Worm (Caenorhabditis elegans): ENCODE data around the gene F55B11.7.
A peak's percentile ranks its signal among the peaks of the same experiment; 100 is the strongest.

Gene F55B11.7

DNA sequence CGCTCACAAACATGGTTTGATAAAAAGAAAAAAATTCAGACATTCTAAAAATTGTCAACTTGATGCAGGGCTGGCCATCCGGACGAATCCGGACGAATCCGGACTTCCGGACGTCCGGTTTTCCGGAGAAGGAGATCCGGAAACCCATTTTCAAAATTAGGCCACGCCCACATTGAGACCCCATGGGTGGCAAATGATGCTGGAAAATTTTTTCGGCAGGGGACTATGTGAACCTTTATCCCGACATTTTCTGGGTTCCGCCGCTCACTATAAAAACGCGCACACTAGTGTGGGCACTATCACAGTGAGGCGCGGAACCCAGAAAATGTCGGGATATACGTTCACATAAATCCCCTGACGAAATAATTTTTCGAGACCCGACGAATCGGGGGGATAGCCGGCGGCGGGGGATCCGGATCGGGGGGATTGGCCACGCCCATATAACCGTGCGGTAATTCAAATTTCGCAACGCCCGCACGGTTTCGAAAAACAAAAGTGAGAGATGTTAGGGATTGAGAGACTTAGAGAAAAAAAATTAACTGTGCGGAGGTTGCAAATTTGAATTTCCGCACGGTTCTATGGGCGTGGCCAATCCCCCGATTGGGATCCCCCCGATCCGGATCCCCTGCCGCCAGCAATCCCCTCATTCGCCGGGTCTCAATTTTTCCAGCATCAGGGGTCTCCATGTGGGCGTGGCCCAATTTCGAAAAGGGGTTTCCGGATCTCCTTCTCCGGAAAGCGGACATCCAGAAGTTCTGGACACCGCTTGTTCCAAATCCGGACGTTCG is 33.9 kb downstream of the F55B11.7 start:
- TF ChIP-seq lsy-2 (tag; optimal IDR thresholded peaks at IDR 0.05) (no peak), cnd-1 (tag; optimal IDR thresholded peaks at IDR 0.05) (no peak), ceh-39 (tag; optimal IDR thresholded peaks at IDR 0.05) (no peak)

DNA sequence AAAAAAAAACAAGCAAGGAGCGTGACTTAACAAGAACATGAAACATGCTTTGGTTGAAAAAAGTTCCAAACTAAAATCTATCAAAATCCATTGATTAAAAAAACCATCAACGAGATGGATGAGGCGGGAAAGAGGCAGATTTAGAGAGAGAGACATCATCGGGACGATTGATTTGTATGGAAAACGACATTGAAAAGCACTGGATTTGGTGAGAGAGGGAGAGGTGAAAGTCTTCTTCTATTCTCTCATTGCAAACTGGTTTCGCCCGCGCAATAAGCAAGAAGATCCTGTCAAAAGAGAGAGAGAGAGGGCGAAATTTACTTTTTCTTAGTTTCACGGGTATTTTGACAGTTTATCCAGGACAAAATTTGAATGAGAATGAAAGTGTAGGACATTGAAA is 36.7 kb downstream of the F55B11.7 start:
- TF ChIP-seq pha-4 (tag; optimal IDR thresholded peaks at IDR 0.05) (no peak), flh-1 (GFP tag; optimal IDR thresholded peaks at IDR 0.05) (no peak), hlh-1 (tag; optimal IDR thresholded peaks at IDR 0.05) (no peak), zip-8 (tag; optimal IDR thresholded peaks at IDR 0.05) (no peak), ztf-11 (tag; optimal IDR thresholded peaks at IDR 0.05) (no peak), blmp-1 (tag; optimal IDR thresholded peaks at IDR 0.05) (peak; percentile 28)

DNA sequence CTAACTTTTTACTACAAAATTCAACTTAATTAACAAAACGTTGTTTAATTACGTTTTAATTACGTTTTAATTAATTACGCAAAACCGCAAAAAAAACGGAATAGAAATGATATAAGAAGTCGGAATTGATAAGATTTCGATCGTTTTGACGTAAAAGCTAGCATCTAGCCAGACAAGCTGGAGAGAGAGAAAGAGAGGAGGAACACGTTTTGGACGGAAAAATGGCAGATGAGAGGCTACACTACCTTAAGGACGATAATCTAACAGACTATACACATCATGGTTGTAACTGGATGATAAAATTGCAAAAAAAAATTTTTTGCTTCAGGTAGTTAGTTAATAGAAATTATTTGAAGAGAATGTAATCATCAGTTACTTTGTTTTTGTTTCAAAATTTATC is 37.6 kb downstream of the F55B11.7 start:
- TF ChIP-seq mep-1 (tag; optimal IDR thresholded peaks at IDR 0.05) (no peak), elt-3 (tag; optimal IDR thresholded peaks at IDR 0.05) (no peak), nhr-76 (tag; optimal IDR thresholded peaks at IDR 0.05) (no peak), lsy-2 (tag; optimal IDR thresholded peaks at IDR 0.05) (no peak)

DNA sequence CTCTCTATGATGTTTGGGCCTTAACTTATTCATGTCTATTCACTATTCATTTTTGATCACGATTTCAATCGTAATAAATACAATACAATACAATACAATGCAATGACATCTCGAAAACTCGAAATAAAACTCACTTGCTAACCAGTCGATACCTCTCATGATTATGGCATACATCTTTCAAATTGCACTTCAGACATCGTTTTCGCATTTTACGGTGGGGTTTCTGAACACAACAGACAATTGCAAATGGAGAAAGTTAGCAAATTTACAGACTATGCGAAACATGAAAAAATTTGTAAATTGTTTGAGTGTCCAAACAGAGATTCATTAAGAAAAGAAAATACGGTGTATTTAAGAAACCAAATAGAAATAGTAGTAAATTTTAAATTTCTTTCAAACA is 38.4 kb downstream of the F55B11.7 start, which contains the start of gene paqr-3:
Gene paqr-3, minus strand, starts transcription at position 210 of the 400 bp plus-strand sequence.
- TF ChIP-seq bed-3 (GFP tag; optimal IDR thresholded peaks at IDR 0.05) (no peak), snpc-4 (tag; optimal IDR thresholded peaks at IDR 0.05) (no peak), elt-3 (tag; optimal IDR thresholded peaks at IDR 0.05) (no peak), lin-32 (GFP tag; optimal IDR thresholded peaks at IDR 0.05) (no peak), unc-120 (tag; optimal IDR thresholded peaks at IDR 0.05; ENCODE audit: poor library complexity, severe bottlenecking) (no peak), ceh-43 (GFP tag; optimal IDR thresholded peaks at IDR 0.05) (no peak), unc-62 (GFP tag; optimal IDR thresholded peaks at IDR 0.05) (no peak), blmp-1 (tag; optimal IDR thresholded peaks at IDR 0.05) (no peak), elt-1 (tag; optimal IDR thresholded peaks at IDR 0.05; ENCODE audit: borderline replicate concordance, insufficient read depth) (no peak), flh-1 (GFP tag; optimal IDR thresholded peaks at IDR 0.05) (no peak), nhr-76 (tag; optimal IDR thresholded peaks at IDR 0.05) (no peak), nhr-237 (tag; optimal IDR thresholded peaks at IDR 0.05) (no peak), mls-2 (tag; optimal IDR thresholded peaks at IDR 0.05) (no peak), ceh-83 (GFP tag; optimal IDR thresholded peaks at IDR 0.05) (no peak), hlh-1 (tag; optimal IDR thresholded peaks at IDR 0.05) (no peak), nhr-2 (tag; optimal IDR thresholded peaks at IDR 0.05) (no peak), nhr-12 (tag; optimal IDR thresholded peaks at IDR 0.05) (no peak), ces-1 (GFP tag; optimal IDR thresholded peaks at IDR 0.05) (no peak), sem-2 (GFP tag; optimal IDR thresholded peaks at IDR 0.05) (no peak), nhr-28 (tag; optimal IDR thresholded peaks at IDR 0.05) (no peak)

DNA sequence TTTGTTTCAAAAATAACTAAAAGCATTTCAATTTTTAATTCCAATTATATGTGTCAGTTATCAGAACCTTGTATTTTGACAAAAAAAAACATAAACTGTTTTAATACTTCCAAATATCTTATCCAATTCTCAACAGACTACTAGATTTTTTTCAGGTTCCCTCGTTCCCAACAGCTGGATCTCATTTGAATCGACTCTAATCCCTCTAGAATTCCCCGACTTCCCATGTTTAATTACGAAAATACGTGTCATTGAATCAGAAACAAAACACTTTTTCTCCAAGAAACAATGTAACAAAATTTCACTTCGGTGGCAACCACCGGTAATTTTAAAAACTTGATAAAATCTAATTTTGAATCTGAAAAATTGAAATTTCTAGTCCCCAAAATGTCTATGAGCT is 42.6 kb downstream of the F55B11.7 start:
- TF ChIP-seq M03D4.4 (tag; optimal IDR thresholded peaks at IDR 0.05): no peak
- no peak for TF ChIP-seq tbx-8 (GFP tag; optimal IDR thresholded peaks at IDR 0.05)
- TF ChIP-seq blmp-1 (tag; optimal IDR thresholded peaks at IDR 0.05): no peak
- no peak for TF ChIP-seq elt-3 (tag; optimal IDR thresholded peaks at IDR 0.05)

DNA sequence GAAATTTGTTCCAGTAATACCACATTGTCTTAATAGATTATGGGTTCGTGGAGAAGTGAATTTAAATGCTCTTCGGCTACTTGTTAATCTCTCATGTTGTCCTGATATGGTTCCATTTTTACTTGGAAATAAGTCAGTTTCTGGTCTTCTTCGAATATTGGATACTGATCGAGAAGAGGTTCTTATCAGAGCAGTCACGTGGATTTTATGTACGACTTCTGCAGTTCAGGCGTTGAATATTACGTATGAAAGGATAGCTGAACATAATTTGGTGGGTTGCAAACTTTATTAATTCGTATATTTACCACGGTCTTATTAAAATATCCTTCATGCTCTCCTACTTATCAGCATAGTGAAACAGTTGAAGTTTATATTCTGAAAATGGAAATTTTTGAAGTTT is 44.0 kb downstream of the F55B11.7 start:
- TF ChIP-seq ham-2 (GFP tag; optimal IDR thresholded peaks at IDR 0.05): no peak
- TF ChIP-seq hlh-1 (tag; optimal IDR thresholded peaks at IDR 0.05): no peak
- no peak for TF ChIP-seq ceh-39 (tag; optimal IDR thresholded peaks at IDR 0.05)
- TF ChIP-seq elt-1 (tag; optimal IDR thresholded peaks at IDR 0.05; ENCODE audit: borderline replicate concordance, insufficient read depth): no peak
- no peak for TF ChIP-seq flh-1 (GFP tag; optimal IDR thresholded peaks at IDR 0.05)
- no peak for TF ChIP-seq nhr-2 (tag; optimal IDR thresholded peaks at IDR 0.05)
- TF ChIP-seq cnd-1 (tag; optimal IDR thresholded peaks at IDR 0.05): no peak
- TF ChIP-seq unc-62 (GFP tag; optimal IDR thresholded peaks at IDR 0.05): no peak
- no peak for TF ChIP-seq nhr-28 (tag; optimal IDR thresholded peaks at IDR 0.05)
- TF ChIP-seq ztf-11 (tag; optimal IDR thresholded peaks at IDR 0.05): no peak
- no peak for TF ChIP-seq drap-1 (GFP tag; optimal IDR thresholded peaks at IDR 0.05)
- no peak for TF ChIP-seq mls-2 (tag; optimal IDR thresholded peaks at IDR 0.05)
- TF ChIP-seq sptf-1 (tag; optimal IDR thresholded peaks at IDR 0.05): no peak
- TF ChIP-seq lin-32 (GFP tag; optimal IDR thresholded peaks at IDR 0.05): no peak
- TF ChIP-seq snpc-4 (tag; optimal IDR thresholded peaks at IDR 0.05): no peak
- TF ChIP-seq blmp-1 (tag; optimal IDR thresholded peaks at IDR 0.05): no peak
- no peak for TF ChIP-seq ces-1 (GFP tag; optimal IDR thresholded peaks at IDR 0.05)
- TF ChIP-seq nhr-237 (tag; optimal IDR thresholded peaks at IDR 0.05): no peak
- no peak for TF ChIP-seq nhr-12 (tag; optimal IDR thresholded peaks at IDR 0.05)

Measured in whole organism, mixed stage, embryonic.